Worm (Caenorhabditis elegans) whole organism, midembryonic: Measurements from ENCODE around the gene C44H9.5.

Experiments used
- T22C8.4 ChIP-seq: fragments of 200-800 bp; sonication (Bioruptor generic); IDR thresholded peaks from 2 replicates; pipeline ENCODE4 v1.3.6; 2022; ENCODE audit warnings: missing genetic modification characterization, missing compliant biosample characterization
- cog-1 ChIP-seq: sonication (generic microtip); optimal IDR thresholded peaks from 2 replicates; lab custom pipeline; 2016; ENCODE audit warnings: missing genetic modification characterization, missing compliant biosample characterization
- flt-1 ChIP-seq: fragments of 200-800 bp; sonication (Bioruptor generic); IDR thresholded peaks from 2 replicates; pipeline ENCODE4 v1.3.6; 2022; ENCODE audit warnings: missing genetic modification characterization, missing compliant biosample characterization
- klf-2 ChIP-seq: fragments of 200-800 bp; sonication (Bioruptor generic); conservative IDR thresholded peaks from 2 replicates; pipeline ENCODE4 v1.3.6; 2022; ENCODE audit warnings: missing genetic modification reagents, missing genetic modification characterization, missing compliant biosample characterization
- med-1 ChIP-seq: sonication (generic microtip); optimal IDR thresholded peaks from 2 replicates; lab custom pipeline; 2017; ENCODE audit warnings: missing genetic modification characterization, mild to moderate bottlenecking, missing compliant biosample characterization, antibody characterized with exemption, missing genetic modification reagents; ENCODE audit not compliant: insufficient read depth
- ref-1 ChIP-seq: fragments of 200-800 bp; sonication (Bioruptor generic); conservative IDR thresholded peaks from 2 replicates; pipeline ENCODE4 v1.3.6; 2022; ENCODE audit warnings: missing genetic modification reagents, missing genetic modification characterization, missing compliant biosample characterization
- tab-1 ChIP-seq: fragments of 200-800 bp; sonication (Bioruptor generic); IDR thresholded peaks from 2 replicates; pipeline ENCODE4 v1.3.6; 2022; ENCODE audit warnings: missing genetic modification characterization, missing compliant biosample characterization
- ztf-23 ChIP-seq: fragments of 200-800 bp; sonication (Bioruptor generic); IDR thresholded peaks from 2 replicates; pipeline ENCODE4 v1.3.6; 2022; ENCODE audit warnings: missing genetic modification reagents, missing genetic modification characterization, missing compliant biosample characterization
- ztf-29 ChIP-seq: fragments of 200-800 bp; sonication (Bioruptor generic); IDR thresholded peaks from 2 replicates; pipeline ENCODE4 v1.3.6; 2022; ENCODE audit warnings: missing genetic modification reagents, missing genetic modification characterization, missing compliant biosample characterization

The C44H9.5 gene

ce11 chrV:12797992-12798391 is 51.7 kb downstream of the C44H9.5 start, which contains the start of gene ugt-6:
Gene ugt-6 (minus strand): TSS chrV:12798224.
- TF ChIP-seq ztf-23 (GFP tag; lab: Robert Waterston, UW) = no peak
- no peak for TF ChIP-seq cog-1 (tag; lab: Kevin White, UChicago)
- no peak for TF ChIP-seq tab-1 (GFP tag; lab: Robert Waterston, UW)
- no peak for TF ChIP-seq ztf-29 (GFP tag; lab: Robert Waterston, UW)
- no peak for TF ChIP-seq klf-2 (GFP tag; lab: Robert Waterston, UW)
- no peak for TF ChIP-seq flt-1 (GFP tag; lab: Robert Waterston, UW)
- TF ChIP-seq med-1 (GFP tag; lab: Kevin White, UChicago) = no peak
- TF ChIP-seq T22C8.4 = no peak
- TF ChIP-seq ref-1 (GFP tag; lab: Robert Waterston, UW) = no peak

DNA sequence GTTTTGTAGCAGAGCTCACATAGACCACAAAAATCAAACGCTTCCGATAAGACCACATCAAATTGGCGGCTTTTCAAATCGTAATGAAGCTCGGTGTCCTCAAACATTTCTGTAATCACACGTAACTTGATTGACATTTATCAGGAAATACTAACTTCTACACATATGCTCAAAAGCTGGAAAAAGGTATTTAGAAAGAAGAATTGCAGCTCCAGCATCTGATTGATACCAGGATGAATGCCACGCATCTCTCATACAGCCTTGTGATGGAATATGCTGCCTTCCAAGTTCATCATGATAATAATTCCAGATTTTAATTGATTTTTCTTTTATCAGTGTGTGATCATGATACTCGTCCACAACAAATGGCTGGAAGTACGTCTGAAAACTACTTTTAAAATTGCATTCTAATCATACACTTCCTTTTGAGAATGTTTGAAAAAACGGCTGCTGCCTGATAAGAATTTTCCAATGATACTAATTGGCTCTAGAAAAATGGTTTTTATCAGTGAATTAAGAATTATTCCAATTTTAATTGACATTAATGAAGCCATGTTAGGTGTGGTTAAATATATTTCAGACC is 52.7 kb downstream of the C44H9.5 start:
- TF ChIP-seq tab-1 (GFP tag; lab: Robert Waterston, UW) = no peak
- no peak for TF ChIP-seq med-1 (GFP tag; lab: Kevin White, UChicago)
- TF ChIP-seq ztf-29 (GFP tag; lab: Robert Waterston, UW) = no peak
- TF ChIP-seq ref-1 (GFP tag; lab: Robert Waterston, UW) = no peak
- no peak for TF ChIP-seq klf-2 (GFP tag; lab: Robert Waterston, UW)
- no peak for TF ChIP-seq T22C8.4
- no peak for TF ChIP-seq ztf-23 (GFP tag; lab: Robert Waterston, UW)
- TF ChIP-seq flt-1 (GFP tag; lab: Robert Waterston, UW) = no peak
- no peak for TF ChIP-seq cog-1 (tag; lab: Kevin White, UChicago)
